Fruit fly (Drosophila melanogaster): ENCODE measurements around the gene CG42237.
A peak's percentile ranks its signal among the peaks of the same experiment; 100 is the strongest.

The CG42237 gene

dm6 chrX:13135702-13136101 is 20.8 kb downstream of the CG42237 start:
- TF ChIP-seq cnc (optimal IDR thresholded peaks at IDR 0.05) (no peak), Clk (GFP tag; optimal IDR thresholded peaks at IDR 0.05) (no peak), ovo (GFP tag; optimal IDR thresholded peaks at IDR 0.05) (no peak), CG5204 (GFP tag; optimal IDR thresholded peaks at IDR 0.05) (no peak), Hr96 (GFP tag; optimal IDR thresholded peaks at IDR 0.05) (no peak), CG12768 (GFP tag; optimal IDR thresholded peaks at IDR 0.05) (no peak), CG7101 (tag; optimal IDR thresholded peaks at IDR 0.05) (no peak)

- TF ChIP-seq toe (GFP tag; optimal IDR thresholded peaks at IDR 0.05): no peak
- TF ChIP-seq CG1620 (GFP tag; optimal IDR thresholded peaks at IDR 0.05): no peak
- no peak for TF ChIP-seq pad (GFP tag; optimal IDR thresholded peaks at IDR 0.05)
- no peak for TF ChIP-seq Clk (GFP tag; optimal IDR thresholded peaks at IDR 0.05)
Observed at dm6 chrX:13136939-13137697, 22.2 kb downstream of the CG42237 start.

dm6 chrX:13138887-13139286 is 24.0 kb downstream of the CG42237 start, which contains the start of gene CG32645:
TSS of gene CG32645 (plus strand) at chrX:13139199.
- TF ChIP-seq CG7101 (tag; optimal IDR thresholded peaks at IDR 0.05) (no peak), CG5204 (GFP tag; optimal IDR thresholded peaks at IDR 0.05) (no peak), pad (GFP tag; optimal IDR thresholded peaks at IDR 0.05) (no peak), Mnt (GFP tag; optimal IDR thresholded peaks at IDR 0.05) (no peak), Hr96 (GFP tag; optimal IDR thresholded peaks at IDR 0.05) (no peak), CG7045 (GFP tag; optimal IDR thresholded peaks at IDR 0.05) (no peak), bab1 (GFP tag; optimal IDR thresholded peaks at IDR 0.05) (no peak), cnc (optimal IDR thresholded peaks at IDR 0.05) (no peak), CG1620 (GFP tag; optimal IDR thresholded peaks at IDR 0.05) (no peak), CG14711 (tag; optimal IDR thresholded peaks at IDR 0.05) (no peak), ovo (GFP tag; optimal IDR thresholded peaks at IDR 0.05) (no peak), CG33017 (tag; optimal IDR thresholded peaks at IDR 0.05) (no peak), CG12768 (GFP tag; optimal IDR thresholded peaks at IDR 0.05) (no peak), Clk (GFP tag; optimal IDR thresholded peaks at IDR 0.05) (no peak)

- TF ChIP-seq bab1 (GFP tag; optimal IDR thresholded peaks at IDR 0.05) (peak; percentile 21), pad (GFP tag; optimal IDR thresholded peaks at IDR 0.05) (no peak)
Observed at dm6 chrX:13143100-13143499, 28.2 kb downstream of the CG42237 start.

dm6 chrX:13145858-13146257 is 30.9 kb downstream of the CG42237 start:
- TF ChIP-seq toe (GFP tag; optimal IDR thresholded peaks at IDR 0.05): no peak
- no peak for TF ChIP-seq cnc (optimal IDR thresholded peaks at IDR 0.05)
- TF ChIP-seq CG7101 (tag; optimal IDR thresholded peaks at IDR 0.05): no peak
- TF ChIP-seq Hr96 (GFP tag; optimal IDR thresholded peaks at IDR 0.05): no peak
- TF ChIP-seq kay (GFP tag; ENCODE audit: borderline replicate concordance): no peak
- TF ChIP-seq CG14711 (tag; optimal IDR thresholded peaks at IDR 0.05): no peak
- TF ChIP-seq ovo (GFP tag; optimal IDR thresholded peaks at IDR 0.05): no peak
- TF ChIP-seq CG5204 (GFP tag; optimal IDR thresholded peaks at IDR 0.05): no peak

dm6 chrX:13149083-13149482 is 34.2 kb downstream of the CG42237 start:
- TF ChIP-seq bab1 (GFP tag; optimal IDR thresholded peaks at IDR 0.05) (no peak), toe (GFP tag; optimal IDR thresholded peaks at IDR 0.05) (no peak)

dm6 chrX:13154783-13155182 is 39.9 kb downstream of the CG42237 start, which contains the start of the genes CG4318 and CG4332:
TSS of gene CG4318 (minus strand) at chrX:13154924.
TSS of gene CG4332 (plus strand) at chrX:13155038.
- TF ChIP-seq Mnt (GFP tag; optimal IDR thresholded peaks at IDR 0.05): peak; percentile 66
- peak; percentile 58 for TF ChIP-seq bab1 (GFP tag; optimal IDR thresholded peaks at IDR 0.05)
- TF ChIP-seq tj (GFP tag; optimal IDR thresholded peaks at IDR 0.05): no peak
- no peak for TF ChIP-seq kay (GFP tag; ENCODE audit: borderline replicate concordance)

- peak; percentile 71 for TF ChIP-seq CG5204 (GFP tag; optimal IDR thresholded peaks at IDR 0.05)
- TF ChIP-seq CG7045 (GFP tag; optimal IDR thresholded peaks at IDR 0.05): peak; percentile 56
- peak; percentile 82 for TF ChIP-seq CG7101 (tag; optimal IDR thresholded peaks at IDR 0.05)
- no peak for TF ChIP-seq cic (GFP tag; optimal IDR thresholded peaks at IDR 0.05)
- TF ChIP-seq CG12768 (GFP tag; optimal IDR thresholded peaks at IDR 0.05): peak; percentile 7
- peak; percentile 91 for TF ChIP-seq Hr96 (GFP tag; optimal IDR thresholded peaks at IDR 0.05)
- TF ChIP-seq kay (GFP tag; ENCODE audit: borderline replicate concordance): no peak
- no peak for TF ChIP-seq cnc (optimal IDR thresholded peaks at IDR 0.05)
- TF ChIP-seq CG33017 (tag; optimal IDR thresholded peaks at IDR 0.05): peak; percentile 32
- peak; percentile 78 for TF ChIP-seq CG11617 (GFP tag; optimal IDR thresholded peaks at IDR 0.05)
- peak; percentile 73 for TF ChIP-seq ovo (GFP tag; optimal IDR thresholded peaks at IDR 0.05)
- peak; percentile 70 for TF ChIP-seq pad (GFP tag; optimal IDR thresholded peaks at IDR 0.05)
- peak; percentile 91 for TF ChIP-seq bab1 (GFP tag; optimal IDR thresholded peaks at IDR 0.05)
- peak; percentile 69 for TF ChIP-seq CG14711 (tag; optimal IDR thresholded peaks at IDR 0.05)
- peak; percentile 55 for TF ChIP-seq Crg-1 (GFP tag; optimal IDR thresholded peaks at IDR 0.05)
- TF ChIP-seq Mnt (GFP tag; optimal IDR thresholded peaks at IDR 0.05): peak; percentile 78
- TF ChIP-seq toe (GFP tag; optimal IDR thresholded peaks at IDR 0.05): peak; percentile 81
- peak; percentile 33 for TF ChIP-seq Clk (GFP tag; optimal IDR thresholded peaks at IDR 0.05)
- peak; percentile 68 for TF ChIP-seq tj (GFP tag; optimal IDR thresholded peaks at IDR 0.05)
- TF ChIP-seq CG1620 (GFP tag; optimal IDR thresholded peaks at IDR 0.05): peak; percentile 77
Observed at dm6 chrX:13159481-13159880, 44.5 kb downstream of the CG42237 start, which contains the start of the genes Bap60 and CG12096. TSS of gene Bap60 (minus strand) at chrX:13159508. TSS of gene CG12096 (plus strand) at chrX:13159604.
